Fruit fly (Drosophila melanogaster) whole organism, adult: Measurements from ENCODE around the gene eIF4EHP.

Source experiments
- CG12768 ChIP-seq: fragments of 200-800 bp; sonication (Bioruptor generic); optimal IDR thresholded peaks from 2 replicates; lab custom pipeline; 2017; ENCODE audit warnings: missing biosample characterization, missing genetic modification characterization, mild to moderate bottlenecking, moderate library complexity, missing genetic modification reagents
- bab1 ChIP-seq: fragments of 200-800 bp; sonication (Bioruptor generic); optimal IDR thresholded peaks from 3 replicates; lab custom pipeline; 2019; ENCODE audit warnings: missing biosample characterization, mild to moderate bottlenecking, missing genetic modification characterization, moderate library complexity
- cic ChIP-seq: fragments of 200-800 bp; sonication (Bioruptor generic); optimal IDR thresholded peaks from 2 replicates; lab custom pipeline; 2017; ENCODE audit warnings: missing biosample characterization, mild to moderate bottlenecking, missing genetic modification characterization, moderate library complexity
- cnc ChIP-seq, 2 experiments: fragments of >200 bp; optimal IDR thresholded peaks; 2 replicates each; lab custom pipeline; 2017
- kay ChIP-seq: fragments of 200-800 bp; sonication (Bioruptor generic); peaks from one replicate; lab custom pipeline; 2016; ENCODE audit warnings: missing biosample characterization, missing genetic modification characterization, borderline replicate concordance
- toe ChIP-seq: fragments of 200-800 bp; sonication (Bioruptor generic); optimal IDR thresholded peaks from 2 replicates; lab custom pipeline; 2016; ENCODE audit warnings: missing biosample characterization, missing genetic modification characterization

DNA sequence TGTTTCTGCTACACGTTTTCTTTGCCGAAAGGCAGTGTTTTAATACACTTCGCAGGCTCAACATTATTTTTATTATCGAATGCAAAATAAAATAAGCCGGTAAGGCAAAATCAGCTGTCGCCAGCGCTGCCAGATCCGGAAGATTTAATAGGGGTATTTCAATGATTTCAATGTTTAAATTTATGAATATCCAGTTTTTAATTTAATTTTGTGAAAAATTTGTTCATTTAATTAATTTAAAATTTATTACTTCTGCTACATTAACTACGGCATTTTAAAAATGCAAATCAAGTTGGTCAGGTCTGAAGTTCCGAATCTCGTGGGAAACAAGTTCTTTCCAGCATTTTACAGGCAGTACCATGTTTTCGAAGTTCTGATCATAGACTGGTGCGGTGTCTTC, 40.1 kb upstream of the eIF4EHP start, which contains the start of gene Slimp:
- no peak for TF ChIP-seq kay
- peak; percentile 60 for TF ChIP-seq toe (GFP tag; lab: Kevin White, UChicago)
- peak; percentile 3 for TF ChIP-seq CG12768 (GFP tag; lab: Kevin White, UChicago)
- TF ChIP-seq bab1 (GFP tag; lab: Kevin White, UChicago): peak; percentile 31
- no peak for TF ChIP-seq cic (GFP tag; lab: Kevin White, UChicago)
- no peak for TF ChIP-seq cnc (optimal IDR thresholded peaks at IDR 0.05; lab: Kevin White, UChicago)
